Fruit fly (Drosophila melanogaster) Kc167 (cell line): ENCODE results near the gene Eaf6.

Experiments
- Myc ChIP-seq: fragments of >200 bp; optimal IDR thresholded peaks from 2 replicates; lab custom pipeline; 2017; ENCODE audit warnings: missing external identifiers
- Sin3A ChIP-seq: fragments of >200 bp; optimal IDR thresholded peaks from 2 replicates; lab custom pipeline; 2018; ENCODE audit warnings: missing external identifiers
- h ChIP-seq: fragments of >200 bp; optimal IDR thresholded peaks from 3 replicates; lab custom pipeline; 2018; ENCODE audit warnings: missing external identifiers
- insv ChIP-seq: fragments of >200 bp; optimal IDR thresholded peaks from 3 replicates; lab custom pipeline; 2018; ENCODE audit warnings: missing external identifiers
- psq ChIP-seq: fragments of >200 bp; optimal IDR thresholded peaks from 2 replicates; lab custom pipeline; 2017; ENCODE audit warnings: missing external identifiers
- ttk ChIP-seq: sonication (Bioruptor generic); optimal IDR thresholded peaks from 2 replicates; lab custom pipeline; 2017; ENCODE audit warnings: missing external identifiers

Gene Eaf6

DNA sequence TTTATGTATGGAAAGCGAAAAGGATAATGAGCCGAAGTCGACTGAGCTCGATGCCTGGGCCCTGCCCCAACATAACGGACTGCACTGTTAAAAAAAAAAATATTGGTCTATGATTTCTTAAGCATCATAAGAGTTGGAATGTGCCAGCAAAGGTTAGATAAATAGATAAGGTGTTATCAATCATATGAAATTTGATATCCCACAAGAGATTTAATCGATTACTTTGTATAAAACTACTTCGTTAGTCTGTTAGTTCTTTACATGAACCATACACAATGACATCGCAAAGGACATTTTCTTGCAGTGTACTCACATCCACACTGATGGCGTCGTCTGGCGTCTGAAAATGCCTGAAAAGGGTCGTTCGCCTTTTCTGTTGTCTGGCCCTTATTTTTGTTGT is 29.4 kb upstream of the Eaf6 start:
- TF ChIP-seq h (lab: Kevin White, UChicago): no peak
- TF ChIP-seq Sin3A (lab: Kevin White, UChicago): no peak
- TF ChIP-seq insv: no peak
- no peak for TF ChIP-seq ttk

DNA sequence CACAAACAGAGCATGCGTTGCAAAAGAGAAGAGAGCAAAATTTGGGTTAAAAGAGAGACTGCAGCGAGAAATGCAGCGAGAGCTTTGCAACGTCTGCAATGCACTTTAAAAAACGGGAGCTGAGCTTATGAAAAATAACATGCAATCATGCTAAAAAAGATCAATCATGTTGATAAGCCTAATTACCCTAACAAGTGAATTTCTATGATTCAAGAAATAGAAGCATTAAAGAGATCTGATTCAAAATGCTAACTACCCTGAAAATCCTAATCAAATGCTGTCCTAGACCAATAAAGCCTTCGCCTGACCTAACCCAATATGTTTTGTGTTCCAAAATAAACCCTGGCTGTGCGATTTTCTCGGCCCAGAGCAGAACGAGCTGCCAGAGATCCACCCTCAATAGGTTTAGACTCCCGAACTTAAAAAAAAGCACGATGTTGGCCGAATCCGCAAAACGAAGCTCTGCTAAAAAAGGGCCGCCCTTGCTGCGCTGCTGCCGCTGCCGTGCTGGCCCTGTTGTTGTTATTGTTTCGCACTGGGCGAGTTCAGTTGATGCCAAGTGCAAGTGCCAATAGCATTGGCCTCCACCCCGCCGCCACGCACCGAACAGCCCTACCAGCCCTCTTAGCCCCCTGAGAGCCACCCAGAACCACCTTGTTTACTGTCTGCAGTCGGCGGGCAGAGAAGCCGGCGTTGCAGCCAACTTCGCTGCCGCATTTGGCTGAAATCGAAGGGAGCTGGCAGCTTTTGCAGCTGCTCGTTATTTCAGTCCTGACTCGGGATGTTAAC is 27.3 kb upstream of the Eaf6 start:
- TF ChIP-seq insv (no peak), Myc (no peak), ttk (no peak), h (lab: Kevin White, UChicago) (no peak), Sin3A (lab: Kevin White, UChicago) (no peak), psq (no peak)

DNA sequence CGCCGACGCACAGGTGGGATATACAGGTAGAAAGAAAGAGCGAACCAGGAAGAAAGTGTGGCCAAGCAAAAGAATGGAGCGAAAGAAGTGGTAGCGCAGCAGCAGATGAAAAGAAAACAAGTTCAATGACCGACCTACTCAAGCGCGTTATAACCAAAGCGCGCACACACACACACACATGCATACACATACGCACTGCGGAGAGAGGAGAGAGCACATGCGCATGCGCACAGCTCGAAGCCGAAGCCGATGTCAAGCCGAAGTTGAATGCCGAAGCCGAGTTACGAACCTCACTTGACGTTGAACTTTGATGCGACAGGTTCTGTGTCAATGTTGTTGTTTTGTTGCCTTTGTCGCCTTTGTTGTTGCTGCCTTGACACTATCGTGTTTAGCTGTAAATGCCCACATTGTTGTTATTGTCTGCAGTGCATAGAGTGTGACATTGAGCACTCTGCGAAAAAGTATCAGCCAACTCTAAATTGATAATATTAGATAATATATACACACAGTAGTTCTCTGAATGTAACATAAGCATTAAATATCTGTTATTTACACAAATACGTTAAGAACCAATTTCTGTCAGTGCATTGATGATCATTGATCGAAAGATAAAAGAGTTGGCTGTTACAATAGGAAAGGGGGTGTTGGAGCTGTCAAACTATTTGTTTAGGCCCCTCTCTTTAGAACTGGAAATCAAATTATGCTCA is 26.2 kb upstream of the Eaf6 start:
- TF ChIP-seq Sin3A (lab: Kevin White, UChicago) (no peak), ttk (no peak), insv (no peak), Myc (no peak)

DNA sequence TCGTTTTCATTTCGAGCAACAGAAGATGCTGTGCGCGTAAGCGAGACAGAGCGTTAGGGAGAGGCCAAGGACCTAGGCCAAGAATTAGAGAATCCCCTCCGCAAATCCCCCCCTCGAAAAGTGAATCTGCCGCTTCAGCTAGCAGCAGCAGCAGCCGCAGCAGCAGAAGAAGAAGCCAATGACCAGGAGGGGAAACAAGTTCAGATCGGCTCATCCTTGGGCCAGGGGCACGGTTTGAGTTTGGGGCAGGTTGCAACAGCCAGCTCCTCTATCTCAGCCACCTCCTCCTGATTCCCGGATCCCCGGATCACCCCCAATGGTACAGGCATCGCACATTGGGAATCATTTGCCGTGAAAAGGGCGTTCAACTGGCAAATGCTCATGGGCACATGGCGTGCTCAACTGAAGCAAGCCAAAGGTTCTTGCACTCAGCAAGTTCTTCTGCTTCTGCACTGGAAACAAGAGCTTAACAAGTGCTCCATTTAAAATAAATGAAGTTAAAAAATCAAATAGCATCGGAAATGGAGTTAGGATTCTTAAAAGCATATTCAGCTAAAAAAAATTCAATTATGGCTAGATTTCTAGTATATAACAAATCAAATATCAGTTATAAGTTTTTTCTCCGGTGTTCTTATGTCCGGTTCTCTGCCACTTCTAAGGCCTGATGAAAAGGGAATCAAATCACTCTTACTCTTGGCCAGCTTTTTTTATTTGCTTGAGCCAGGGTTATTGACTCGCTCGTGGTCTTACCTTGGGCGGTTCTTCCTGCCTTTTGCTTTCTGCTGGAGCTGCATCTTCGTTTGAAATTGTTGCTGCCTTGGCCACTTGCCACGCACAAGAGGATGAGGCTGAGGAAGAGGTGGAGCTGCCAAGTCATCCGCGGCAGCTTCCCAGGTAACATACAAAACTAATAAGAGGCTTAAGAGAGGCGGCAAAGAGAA is 25.4 kb upstream of the Eaf6 start:
- TF ChIP-seq Myc (no peak), ttk (no peak), h (lab: Kevin White, UChicago) (no peak)

DNA sequence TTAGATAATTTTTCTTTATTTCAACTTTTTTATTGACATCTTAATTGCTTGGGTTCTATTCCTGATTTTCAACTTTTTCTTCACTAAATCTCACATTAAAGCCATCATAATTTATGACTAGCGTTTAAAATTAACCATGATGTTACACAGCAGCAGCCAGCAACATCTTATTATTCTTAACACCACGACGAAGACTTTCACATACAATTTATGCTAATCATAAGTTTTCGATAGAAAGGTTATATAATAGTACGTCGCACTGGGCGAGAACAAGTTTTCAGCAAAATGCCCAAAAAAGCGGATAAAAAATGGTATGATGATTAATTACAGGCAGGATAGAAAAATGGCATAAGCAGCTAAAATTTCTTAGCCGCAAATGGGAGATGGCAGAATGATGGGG is 23.8 kb upstream of the Eaf6 start:
- TF ChIP-seq psq (no peak), ttk (no peak), Myc (no peak), Sin3A (lab: Kevin White, UChicago) (no peak), h (lab: Kevin White, UChicago) (no peak), insv (no peak)

DNA sequence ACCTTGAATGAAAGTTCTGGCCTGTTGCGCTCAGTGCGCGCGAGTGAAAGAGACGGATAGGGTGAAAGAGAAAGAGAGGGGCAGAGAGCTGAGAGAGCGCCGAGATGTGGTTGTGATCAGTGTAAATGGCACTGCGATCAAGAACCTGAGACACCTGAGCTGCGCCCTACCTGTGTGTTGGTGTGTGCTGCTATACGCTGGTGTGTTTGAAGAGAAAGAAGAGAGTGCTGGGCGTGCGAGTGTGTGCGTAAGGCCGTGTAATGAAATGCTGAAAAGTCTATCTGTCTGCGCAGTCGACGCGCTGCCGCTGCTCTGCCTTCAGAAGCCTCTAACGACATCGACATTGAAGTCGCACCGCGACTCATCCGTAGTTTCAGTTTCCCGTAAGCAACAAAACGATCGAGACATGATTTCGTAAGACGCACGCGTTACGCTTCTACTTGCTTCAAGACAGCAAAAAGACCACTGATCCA is 22.5 kb upstream of the Eaf6 start, which contains the start of gene Blimp-1:
Blimp-1 (plus strand) TSS at position 376 of the 473 bp plus-strand sequence.
- no peak for TF ChIP-seq insv
- no peak for TF ChIP-seq ttk
- no peak for TF ChIP-seq psq
- TF ChIP-seq h (lab: Kevin White, UChicago): no peak
- TF ChIP-seq Sin3A (lab: Kevin White, UChicago): no peak
- no peak for TF ChIP-seq Myc

DNA sequence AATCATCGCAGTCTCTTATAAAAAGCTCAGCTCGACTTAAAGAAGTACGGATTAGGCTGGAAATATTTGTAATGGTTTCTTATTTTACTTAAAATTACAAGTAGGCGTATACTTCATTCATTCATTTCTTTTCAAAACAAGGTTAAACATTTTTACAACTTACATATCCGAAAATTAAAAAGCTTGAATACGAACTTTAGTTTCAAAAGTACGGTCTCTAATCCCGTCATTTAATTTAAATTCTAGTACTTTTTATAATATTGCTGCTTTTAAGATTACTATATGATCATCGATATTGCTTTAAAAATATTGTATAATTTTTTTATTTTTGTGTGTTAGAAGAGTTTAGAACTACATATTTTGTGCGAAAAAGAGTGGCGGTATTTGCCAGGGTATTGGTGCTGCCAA is 22.1 kb upstream of the Eaf6 start:
- TF ChIP-seq ttk: no peak
- no peak for TF ChIP-seq insv
- TF ChIP-seq Sin3A (lab: Kevin White, UChicago): no peak
- no peak for TF ChIP-seq Myc
- TF ChIP-seq h (lab: Kevin White, UChicago): no peak
- TF ChIP-seq psq: no peak

DNA sequence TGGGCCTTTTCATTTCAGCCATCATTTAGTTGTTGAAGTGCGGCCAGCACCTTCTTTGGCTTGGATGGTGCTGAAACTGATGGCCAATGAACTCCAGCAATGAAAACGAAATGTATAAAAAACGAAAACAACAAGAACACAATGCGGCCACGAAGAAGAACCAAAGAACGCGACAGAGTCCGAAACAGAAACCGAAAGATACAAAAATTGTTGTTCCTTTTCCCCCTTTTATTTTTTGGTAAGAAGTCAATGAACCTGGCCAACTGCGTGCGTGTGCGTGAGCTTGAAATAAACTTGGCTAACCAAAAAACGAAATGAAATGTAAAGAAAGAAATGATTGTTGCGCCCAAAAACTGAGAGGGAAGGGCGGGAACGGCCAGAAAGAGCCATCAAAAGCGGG is 19.7 kb upstream of the Eaf6 start:
- TF ChIP-seq Sin3A (lab: Kevin White, UChicago): no peak
- no peak for TF ChIP-seq psq
- no peak for TF ChIP-seq ttk
- no peak for TF ChIP-seq Myc
- TF ChIP-seq insv: no peak
- TF ChIP-seq h (lab: Kevin White, UChicago): no peak

DNA sequence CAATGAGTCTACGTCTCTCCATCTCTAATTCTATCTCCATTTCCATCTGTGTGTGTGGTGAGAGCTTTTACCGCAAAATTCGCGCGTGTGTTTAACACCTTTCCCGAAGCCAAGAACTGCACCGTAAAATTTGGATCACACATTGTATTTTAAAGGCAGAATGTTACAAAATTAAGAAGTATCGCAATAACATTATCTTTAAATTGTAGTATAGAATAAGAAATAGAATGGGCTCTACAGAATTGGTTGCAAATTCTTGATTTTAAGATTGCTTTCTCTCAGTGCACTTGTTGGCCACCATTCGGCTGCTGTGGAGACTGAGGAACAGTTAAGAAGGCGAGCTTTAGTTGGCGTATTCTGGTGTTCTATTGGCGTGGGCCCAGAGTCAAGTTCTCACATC is 18.4 kb upstream of the Eaf6 start:
- TF ChIP-seq insv (no peak), Myc (no peak), h (lab: Kevin White, UChicago) (no peak), Sin3A (lab: Kevin White, UChicago) (no peak), psq (no peak), ttk (no peak)

DNA sequence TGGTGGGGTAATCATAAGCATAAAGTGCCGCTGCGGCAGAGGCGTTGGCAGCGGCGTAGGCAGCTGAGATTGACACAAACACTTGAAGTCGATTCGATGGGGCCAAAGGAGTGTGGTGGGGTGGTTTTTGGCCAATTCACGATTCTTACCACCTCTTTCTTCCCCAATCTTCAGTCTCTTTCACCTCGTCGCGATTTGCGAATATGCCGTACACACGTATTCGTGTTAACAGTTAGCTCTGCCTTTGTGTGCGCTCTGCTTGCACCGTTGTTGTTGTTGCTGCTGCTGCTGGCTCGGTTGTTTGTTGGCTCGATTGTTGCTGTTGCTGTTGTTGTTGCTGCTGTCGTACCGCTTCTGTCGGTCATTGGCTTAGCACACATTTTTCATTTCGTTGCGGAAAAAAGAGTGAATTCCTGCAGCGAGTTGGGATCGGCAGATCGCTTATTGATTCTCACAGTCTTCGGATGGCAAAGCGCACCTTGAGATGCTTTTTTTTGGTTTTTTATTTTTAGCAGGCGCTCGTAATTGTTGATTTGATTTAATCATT is 17.1 kb upstream of the Eaf6 start:
- no peak for TF ChIP-seq insv

DNA sequence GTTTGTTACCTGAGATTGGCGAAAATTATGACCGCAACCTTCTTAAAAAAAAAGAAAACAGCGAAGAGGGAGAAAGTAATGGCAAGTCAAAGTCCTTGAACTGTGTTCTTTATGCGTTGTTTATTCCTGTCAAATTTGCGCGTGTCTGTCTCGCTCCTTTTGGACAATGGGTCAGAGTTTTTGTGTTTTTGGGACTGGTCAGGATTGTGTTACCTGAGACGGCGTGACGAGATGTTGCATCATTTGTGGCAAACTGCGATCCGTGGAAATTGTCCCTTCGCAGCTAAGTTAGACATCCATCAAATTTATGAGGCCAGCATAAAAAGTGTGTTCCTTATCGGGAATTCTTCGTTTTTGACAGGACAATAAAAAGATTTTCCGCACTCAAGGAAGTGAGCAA is 15.2 kb upstream of the Eaf6 start:
- TF ChIP-seq h (lab: Kevin White, UChicago): no peak
- TF ChIP-seq Sin3A (lab: Kevin White, UChicago): no peak
- no peak for TF ChIP-seq psq
- TF ChIP-seq Myc: no peak
- TF ChIP-seq ttk: no peak
- TF ChIP-seq insv: no peak

DNA sequence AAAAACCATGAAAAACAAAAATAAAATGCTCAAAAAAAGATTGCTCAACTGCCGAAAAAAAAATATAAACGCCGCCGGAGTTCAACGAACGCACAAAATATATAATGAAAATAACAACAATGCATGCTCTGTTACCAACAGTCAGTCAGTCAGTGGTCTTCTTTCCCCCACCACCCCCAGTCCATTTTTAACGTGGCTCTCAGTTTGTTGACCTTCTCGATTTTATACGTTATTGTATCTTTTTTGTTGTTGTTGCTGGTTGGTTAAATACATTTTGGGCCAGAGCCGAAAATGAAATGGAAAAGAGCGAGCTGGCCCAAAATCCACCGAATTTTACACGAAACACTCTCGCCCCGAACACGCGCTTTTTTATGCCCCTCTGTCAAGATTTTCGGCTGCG is 13.8 kb upstream of the Eaf6 start:
- TF ChIP-seq Sin3A (lab: Kevin White, UChicago): no peak
- TF ChIP-seq psq: no peak
- TF ChIP-seq ttk: no peak
- TF ChIP-seq Myc: no peak
- TF ChIP-seq insv: no peak
- TF ChIP-seq h (lab: Kevin White, UChicago): no peak

DNA sequence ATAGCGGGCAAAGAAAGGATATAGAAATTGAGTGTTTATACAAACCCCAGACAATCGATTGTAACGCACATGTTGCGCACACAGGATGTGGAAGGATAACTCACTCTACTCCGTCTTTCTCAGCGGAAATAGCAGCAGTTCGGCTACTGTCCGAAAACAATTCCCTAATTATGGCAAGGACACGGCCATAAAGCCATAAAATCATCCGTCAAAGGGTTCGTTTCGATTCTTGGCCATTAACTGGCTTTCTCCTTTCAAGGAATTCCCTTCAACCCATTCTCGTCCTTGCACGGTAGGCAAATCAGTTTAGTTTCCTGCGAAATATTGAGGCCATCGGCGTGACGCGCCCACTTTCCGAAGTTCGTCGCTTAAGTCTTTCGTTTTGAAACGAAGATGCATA is 13.4 kb upstream of the Eaf6 start:
- no peak for TF ChIP-seq Myc
- TF ChIP-seq insv: no peak
- TF ChIP-seq Sin3A (lab: Kevin White, UChicago): no peak
- no peak for TF ChIP-seq h (lab: Kevin White, UChicago)
- no peak for TF ChIP-seq ttk
- TF ChIP-seq psq: no peak
